Fruit fly (Drosophila melanogaster) whole organism, pupa: ENCODE results near the gene Nup358.

Experiments
- CG15710 ChIP-seq: fragments of 200-800 bp; sonication (Bioruptor generic); optimal IDR thresholded peaks from 2 replicates; lab custom pipeline; 2018; ENCODE audit warnings: missing biosample characterization, mild to moderate bottlenecking, missing genetic modification characterization, moderate library complexity
- CG17806 ChIP-seq: fragments of 200-800 bp; sonication (Bioruptor generic); optimal IDR thresholded peaks from 2 replicates; lab custom pipeline; 2018; ENCODE audit warnings: missing biosample characterization, mild to moderate bottlenecking, missing genetic modification characterization, moderate library complexity
- CG32121 ChIP-seq: fragments of 200-800 bp; sonication (Bioruptor generic); IDR thresholded peaks from 2 replicates; pipeline ENCODE4 v1.3.6; 2022; ENCODE audit warnings: missing biosample characterization, missing genetic modification characterization
- CG34367 ChIP-seq: fragments of 200-800 bp; sonication (Bioruptor generic); optimal IDR thresholded peaks from 2 replicates; lab custom pipeline; 2018; ENCODE audit warnings: missing biosample characterization, mild to moderate bottlenecking, missing genetic modification characterization
- CG9948 ChIP-seq: fragments of 200-800 bp; sonication (Bioruptor generic); optimal IDR thresholded peaks from 2 replicates; lab custom pipeline; 2018; ENCODE audit warnings: missing biosample characterization, mild to moderate bottlenecking, missing genetic modification characterization, moderate library complexity
- EcR ChIP-seq: fragments of 200-800 bp; sonication (Bioruptor generic); optimal IDR thresholded peaks from 3 replicates; lab custom pipeline; 2019; ENCODE audit warnings: missing biosample characterization, missing genetic modification characterization, mild to moderate bottlenecking, moderate library complexity, missing genetic modification reagents
- Ets98B ChIP-seq: fragments of 200-800 bp; sonication (Bioruptor generic); IDR thresholded peaks from 2 replicates; pipeline ENCODE4 v1.3.6; 2022; ENCODE audit warnings: missing biosample characterization, missing genetic modification characterization
- Pif1B ChIP-seq: fragments of 200-800 bp; sonication (Bioruptor generic); optimal IDR thresholded peaks from 3 replicates; lab custom pipeline; 2016; ENCODE audit warnings: missing biosample characterization, missing genetic modification characterization
- fd96Ca ChIP-seq: fragments of 200-800 bp; sonication (Bioruptor generic); IDR thresholded peaks from 3 replicates; pipeline ENCODE4 v1.3.6; 2022; ENCODE audit warnings: missing biosample characterization, missing genetic modification characterization
- gl ChIP-seq: fragments of 200-800 bp; sonication (Bioruptor generic); optimal IDR thresholded peaks from 2 replicates; lab custom pipeline; 2018; ENCODE audit warnings: missing biosample characterization, mild to moderate bottlenecking, missing genetic modification characterization

dm6 chr3R:25235362-25235761 is 13.8 kb upstream of the Nup358 start, which contains the start of gene Sil1:
- no peak for TF ChIP-seq CG9948 (tag; lab: Kevin White, UChicago)
- no peak for TF ChIP-seq fd96Ca (GFP tag; lab: Robert Waterston, UW)
- TF ChIP-seq CG15710 (tag; lab: Kevin White, UChicago), result no peak
- TF ChIP-seq EcR, result no peak
- TF ChIP-seq Ets98B (GFP tag; lab: Robert Waterston, UW), result no peak
- no peak for TF ChIP-seq CG32121 (GFP tag; lab: Robert Waterston, UW)
- TF ChIP-seq CG34367 (tag; lab: Kevin White, UChicago), result no peak
- no peak for TF ChIP-seq Pif1B (GFP tag; lab: Kevin White, UChicago)
- no peak for TF ChIP-seq gl
- no peak for TF ChIP-seq CG17806
